Fruit fly (Drosophila melanogaster) whole organism, embryonic: Measurements from ENCODE around the gene CG5180.

Source experiments
- BEAF-32 ChIP-seq: fragments of 200-800 bp; sonication (Bioruptor generic); optimal IDR thresholded peaks from 3 replicates; lab custom pipeline; 2017; ENCODE audit warnings: missing biosample characterization, missing genetic modification characterization, mild to moderate bottlenecking, moderate library complexity, missing genetic modification reagents
- Blimp-1 ChIP-seq: fragments of 200-800 bp; sonication (Bioruptor generic); optimal IDR thresholded peaks from 3 replicates; lab custom pipeline; 2018; ENCODE audit warnings: missing biosample characterization, missing genetic modification characterization, mild to moderate bottlenecking, moderate library complexity, missing genetic modification reagents
- CG10274 ChIP-seq: fragments of 200-800 bp; sonication (Bioruptor generic); optimal IDR thresholded peaks from 3 replicates; lab custom pipeline; 2017; ENCODE audit warnings: missing biosample characterization, mild to moderate bottlenecking, missing genetic modification characterization
- CG10959 ChIP-seq: fragments of 200-800 bp; sonication (Bioruptor generic); IDR thresholded peaks from 2 replicates; pipeline ENCODE4 v1.3.6; 2022; ENCODE audit warnings: missing biosample characterization, missing genetic modification characterization
- CG11456 ChIP-seq: fragments of 200-800 bp; sonication (Bioruptor generic); IDR thresholded peaks from 3 replicates; pipeline ENCODE4 v1.3.6; 2022; ENCODE audit warnings: missing biosample characterization, missing genetic modification characterization
- CG12391 ChIP-seq: fragments of 200-800 bp; sonication (Bioruptor generic); optimal IDR thresholded peaks from 3 replicates; lab custom pipeline; 2018; ENCODE audit warnings: missing biosample characterization, mild to moderate bottlenecking, missing genetic modification characterization, moderate library complexity
- CG15073 ChIP-seq: fragments of 200-800 bp; sonication (Bioruptor generic); optimal IDR thresholded peaks from 2 replicates; lab custom pipeline; 2016; ENCODE audit warnings: missing biosample characterization, missing genetic modification characterization
- CG16815 ChIP-seq: fragments of 200-800 bp; sonication (Bioruptor generic); optimal IDR thresholded peaks from 3 replicates; lab custom pipeline; 2017; ENCODE audit warnings: missing biosample characterization, mild to moderate bottlenecking, missing genetic modification characterization
- CG17328 ChIP-seq: fragments of 200-800 bp; sonication (Bioruptor generic); IDR thresholded peaks from 2 replicates; pipeline ENCODE4 v1.3.6; 2022; ENCODE audit warnings: missing biosample characterization, missing genetic modification characterization
- CG17359 ChIP-seq: fragments of 200-800 bp; sonication (Bioruptor generic); optimal IDR thresholded peaks from 3 replicates; lab custom pipeline; 2018; ENCODE audit warnings: missing biosample characterization, mild to moderate bottlenecking, missing genetic modification characterization, moderate library complexity
- CG18262 ChIP-seq: fragments of 200-800 bp; optimal IDR thresholded peaks from 3 replicates; lab custom pipeline; 2019; ENCODE audit warnings: missing biosample characterization, mild to moderate bottlenecking, missing genetic modification characterization, moderate library complexity
- CG18764 ChIP-seq: fragments of 200-800 bp; sonication (Bioruptor generic); optimal IDR thresholded peaks from 3 replicates; lab custom pipeline; 2016; ENCODE audit warnings: missing biosample characterization, missing genetic modification characterization
- CG2199 ChIP-seq: fragments of 200-800 bp; sonication (Bioruptor generic); IDR thresholded peaks from 3 replicates; pipeline ENCODE4 v1.3.6; 2022; ENCODE audit warnings: missing biosample characterization, missing genetic modification characterization
- CG31365 ChIP-seq: fragments of 200-800 bp; sonication (Bioruptor generic); optimal IDR thresholded peaks from 2 replicates; lab custom pipeline; 2018; ENCODE audit warnings: missing biosample characterization, mild to moderate bottlenecking, missing genetic modification characterization
- CG31441 ChIP-seq: fragments of 200-800 bp; sonication (Bioruptor generic); IDR thresholded peaks from 2 replicates; pipeline ENCODE4 v1.3.6; 2022; ENCODE audit warnings: missing biosample characterization, missing genetic modification characterization
- CG6791 ChIP-seq: fragments of 200-800 bp; sonication (Bioruptor generic); IDR thresholded peaks from 3 replicates; pipeline ENCODE4 v1.3.6; 2022; ENCODE audit warnings: missing biosample characterization, missing genetic modification characterization; ENCODE audit not compliant: partially characterized antibody
- CG9932 ChIP-seq: fragments of 200-800 bp; sonication (Bioruptor generic); IDR thresholded peaks from 2 replicates; pipeline ENCODE4 v1.3.6; 2022; ENCODE audit warnings: missing biosample characterization, missing genetic modification characterization
- D19A ChIP-seq: fragments of 200-800 bp; optimal IDR thresholded peaks from 3 replicates; lab custom pipeline; 2019; ENCODE audit warnings: missing biosample characterization, mild to moderate bottlenecking, missing genetic modification characterization, moderate library complexity
- ERR ChIP-seq: fragments of 200-800 bp; sonication (Bioruptor generic); optimal IDR thresholded peaks from 2 replicates; lab custom pipeline; 2016; ENCODE audit warnings: missing biosample characterization, missing genetic modification characterization
- Fer3 ChIP-seq: fragments of 200-800 bp; sonication (Bioruptor generic); optimal IDR thresholded peaks from 2 replicates; lab custom pipeline; 2018; ENCODE audit warnings: missing biosample characterization, mild to moderate bottlenecking, missing genetic modification characterization, moderate library complexity
- Gsc ChIP-seq: fragments of 200-800 bp; sonication (Bioruptor generic); IDR thresholded peaks from 2 replicates; pipeline ENCODE4 v1.3.6; 2022; ENCODE audit warnings: missing biosample characterization, missing genetic modification characterization
- HHEX ChIP-seq: fragments of 200-800 bp; sonication (Bioruptor generic); optimal IDR thresholded peaks from 3 replicates; lab custom pipeline; 2017; ENCODE audit warnings: missing biosample characterization, mild to moderate bottlenecking, missing genetic modification characterization, missing genetic modification reagents
- HmgZ ChIP-seq: fragments of 200-800 bp; sonication (Bioruptor generic); optimal IDR thresholded peaks from 2 replicates; lab custom pipeline; 2018; ENCODE audit warnings: missing biosample characterization, mild to moderate bottlenecking, missing genetic modification characterization
- Meics ChIP-seq: fragments of 200-800 bp; sonication (Bioruptor generic); optimal IDR thresholded peaks from 2 replicates; lab custom pipeline; 2017; ENCODE audit warnings: missing biosample characterization, mild to moderate bottlenecking, missing genetic modification characterization
- Mes4 ChIP-seq: fragments of 200-800 bp; sonication (Bioruptor generic); optimal IDR thresholded peaks from 2 replicates; lab custom pipeline; 2016; ENCODE audit warnings: missing biosample characterization, missing genetic modification characterization
- Opbp ChIP-seq: fragments of 200-800 bp; sonication (Bioruptor generic); IDR thresholded peaks from 3 replicates; pipeline ENCODE4 v1.3.6; 2022; ENCODE audit warnings: missing biosample characterization, missing genetic modification characterization; ENCODE audit not compliant: partially characterized antibody
- Sox100B ChIP-seq: fragments of 200-800 bp; sonication (Bioruptor generic); optimal IDR thresholded peaks from 3 replicates; lab custom pipeline; 2018; ENCODE audit warnings: missing biosample characterization, mild to moderate bottlenecking, missing genetic modification characterization
- Tbp ChIP-seq: fragments of >200 bp; optimal IDR thresholded peaks from 2 replicates; lab custom pipeline; 2018; ENCODE audit warnings: missing biosample characterization, missing genetic modification characterization
- Trl ChIP-seq, 3 experiments: fragments of >200 bp in 2 of 3; fragments of 200-800 bp in 1 of 3; sonication (Bioruptor generic) in 1 of 3; optimal IDR thresholded peaks; 2 replicates in 1 of 3; 3 replicates in 2 of 3; lab custom pipeline; 2016 to 2017; ENCODE audit warnings: missing biosample characterization in 1 of 3, missing genetic modification characterization in 1 of 3
- Usf ChIP-seq: fragments of 200-800 bp; sonication (Bioruptor generic); optimal IDR thresholded peaks from 2 replicates; lab custom pipeline; 2017; ENCODE audit warnings: missing genotype, missing biosample characterization, missing genetic modification characterization
- YL-1 ChIP-seq: fragments of 200-800 bp; sonication (Bioruptor generic); optimal IDR thresholded peaks from 3 replicates; lab custom pipeline; 2017; ENCODE audit warnings: missing biosample characterization, mild to moderate bottlenecking, missing genetic modification characterization
- ap ChIP-seq: fragments of 200-800 bp; sonication (Bioruptor generic); IDR thresholded peaks from 2 replicates; pipeline ENCODE4 v1.3.6; 2022; ENCODE audit warnings: missing biosample characterization, missing genetic modification characterization
- bcd ChIP-seq: fragments of 200-800 bp; sonication (Bioruptor generic); optimal IDR thresholded peaks from 2 replicates; lab custom pipeline; 2017; ENCODE audit warnings: missing biosample characterization, mild to moderate bottlenecking, missing genetic modification characterization
- bowl ChIP-seq: fragments of 200-800 bp; sonication (Bioruptor generic); IDR thresholded peaks from 2 replicates; pipeline ENCODE4 v1.3.6; 2022; ENCODE audit warnings: missing biosample characterization, missing genetic modification characterization
- btn ChIP-seq: fragments of 200-800 bp; sonication (Bioruptor generic); optimal IDR thresholded peaks from 2 replicates; lab custom pipeline; 2016; ENCODE audit warnings: missing biosample characterization, missing genetic modification characterization
- chn ChIP-seq: fragments of 200-800 bp; sonication (Bioruptor generic); optimal IDR thresholded peaks from 2 replicates; lab custom pipeline; 2016; ENCODE audit warnings: missing biosample characterization, missing genetic modification characterization
- crol ChIP-seq: fragments of 200-800 bp; sonication (Bioruptor generic); IDR thresholded peaks from 2 replicates; pipeline ENCODE4 v1.3.6; 2022; ENCODE audit warnings: missing biosample characterization, missing genetic modification characterization
- dmrt99B ChIP-seq: fragments of 200-800 bp; sonication (Bioruptor generic); optimal IDR thresholded peaks from 2 replicates; lab custom pipeline; 2018; ENCODE audit warnings: missing biosample characterization, mild to moderate bottlenecking, missing genetic modification characterization, moderate library complexity
- gce ChIP-seq: fragments of 200-800 bp; sonication (Bioruptor generic); IDR thresholded peaks from 3 replicates; pipeline ENCODE4 v1.3.6; 2022; ENCODE audit warnings: missing biosample characterization, missing genetic modification characterization
- peb ChIP-seq: fragments of 200-800 bp; sonication (Bioruptor generic); IDR thresholded peaks from 2 replicates; pipeline ENCODE4 v1.3.6; 2022; ENCODE audit warnings: missing biosample characterization, missing genetic modification characterization
- pum ChIP-seq: fragments of 200-800 bp; sonication (Bioruptor generic); optimal IDR thresholded peaks from 2 replicates; lab custom pipeline; 2016; ENCODE audit warnings: missing biosample characterization, missing genetic modification characterization
- ranshi ChIP-seq: fragments of 200-800 bp; sonication (Bioruptor generic); IDR thresholded peaks from 2 replicates; pipeline ENCODE4 v1.3.6; 2022; ENCODE audit warnings: missing biosample characterization, missing genetic modification characterization
- shn ChIP-seq: fragments of 200-800 bp; sonication (Bioruptor generic); optimal IDR thresholded peaks from 3 replicates; lab custom pipeline; 2016; ENCODE audit warnings: missing biosample characterization, missing genetic modification characterization
- slp2 ChIP-seq: fragments of 200-800 bp; sonication (Bioruptor generic); optimal IDR thresholded peaks from 2 replicates; lab custom pipeline; 2016; ENCODE audit warnings: missing biosample characterization, missing genetic modification characterization
- so ChIP-seq: fragments of 200-800 bp; sonication (Bioruptor generic); IDR thresholded peaks from 3 replicates; pipeline ENCODE4 v1.3.6; 2022; ENCODE audit warnings: missing biosample characterization, missing genetic modification characterization
- tgo ChIP-seq: fragments of 200-800 bp; sonication (Bioruptor generic); IDR thresholded peaks from 3 replicates; pipeline ENCODE4 v1.3.6; 2022; ENCODE audit warnings: missing biosample characterization, missing genetic modification characterization
- unpg ChIP-seq: fragments of 200-800 bp; sonication (Bioruptor generic); optimal IDR thresholded peaks from 3 replicates; lab custom pipeline; 2018; ENCODE audit warnings: missing biosample characterization, mild to moderate bottlenecking, missing genetic modification characterization, moderate library complexity
- vnd ChIP-seq: fragments of 200-800 bp; sonication (Bioruptor generic); IDR thresholded peaks from 3 replicates; pipeline ENCODE4 v1.3.6; 2022; ENCODE audit warnings: missing biosample characterization, missing genetic modification characterization; ENCODE audit not compliant: partially characterized antibody
- vvl ChIP-seq: fragments of 200-800 bp; sonication (Bioruptor generic); IDR thresholded peaks from 2 replicates; pipeline ENCODE4 v1.3.6; 2022; ENCODE audit warnings: missing biosample characterization, missing genetic modification characterization

Gene CG5180

dm6 chr3R:20542283-20543144 lies 15.2 kb upstream of the CG5180 start (continued):
- TF ChIP-seq CG12391 (tag; lab: Kevin White, UChicago) (peak; percentile 30), pum (GFP tag; lab: Kevin White, UChicago) (no peak), gce (GFP tag; lab: Robert Waterston, UW) (no peak), shn (GFP tag; lab: Kevin White, UChicago) (no peak), CG6791 (GFP tag; lab: Robert Waterston, UW) (no peak), vnd (GFP tag; lab: Robert Waterston, UW) (no peak), ap (GFP tag; lab: Robert Waterston, UW) (no peak; the same call in 1 of the 2 replicates), CG17328 (no peak), chn (no peak), Opbp (no peak), bowl (GFP tag; lab: Robert Waterston, UW) (no peak), Meics (peak; percentile 9), tgo (no peak; the same call in 2 of the 3 replicates), CG17359 (tag; lab: Kevin White, UChicago) (peak; percentile 62), CG18764 (GFP tag; lab: Kevin White, UChicago) (no peak), CG10959 (GFP tag; lab: Robert Waterston, UW) (no peak), HHEX (GFP tag; lab: Kevin White, UChicago) (peak; percentile 51), HmgZ (tag; lab: Kevin White, UChicago) (no peak), dmrt99B (tag; lab: Kevin White, UChicago) (no peak), CG18262 (tag; lab: Kevin White, UChicago) (peak; percentile 61), CG11456 (GFP tag; lab: Robert Waterston, UW) (no peak), crol (GFP tag; lab: Robert Waterston, UW) (no peak), CG2199 (no peak), Tbp (GFP tag; lab: Kevin White, UChicago) (no peak), CG9932 (GFP tag; lab: Robert Waterston, UW) (no peak), Blimp-1 (GFP tag; lab: Kevin White, UChicago) (peak; percentile 52), CG10274 (GFP tag; lab: Kevin White, UChicago) (no peak), YL-1 (GFP tag; lab: Kevin White, UChicago) (peak; percentile 19), CG31365 (tag; lab: Kevin White, UChicago) (no peak), bcd (GFP tag; lab: Kevin White, UChicago) (no peak), Sox100B (peak; percentile 77), Gsc (GFP tag; lab: Robert Waterston, UW) (no peak), CG16815 (GFP tag; lab: Kevin White, UChicago) (no peak), ERR (GFP tag; lab: Kevin White, UChicago) (no peak), CG15073 (GFP tag; lab: Kevin White, UChicago) (no peak), Mes4 (GFP tag; lab: Kevin White, UChicago) (peak; percentile 18), btn (GFP tag; lab: Kevin White, UChicago) (no peak), D19A (tag; lab: Kevin White, UChicago) (peak; percentile 30), ranshi (GFP tag; lab: Robert Waterston, UW) (no peak), so (peak; percentile 59; the same call in 1 of the 3 replicates), Fer3 (peak; percentile 19), Usf (GFP tag; lab: Kevin White, UChicago) (no peak), vvl (no peak), Trl (optimal IDR thresholded peaks at IDR 0.05; lab: Kevin White, UChicago) (no peak), Trl (GFP tag; optimal IDR thresholded peaks at IDR 0.05; lab: Kevin White, UChicago) (peak; percentile 34), slp2 (GFP tag; lab: Kevin White, UChicago) (no peak), CG31441 (no peak; the same call in 1 of the 2 replicates), unpg (GFP tag; lab: Kevin White, UChicago) (no peak), BEAF-32 (GFP tag; lab: Kevin White, UChicago) (no peak), peb (GFP tag; lab: Robert Waterston, UW) (no peak)
